Worm (Caenorhabditis elegans): ENCODE results near the gene suex-2.

The suex-2 gene

DNA sequence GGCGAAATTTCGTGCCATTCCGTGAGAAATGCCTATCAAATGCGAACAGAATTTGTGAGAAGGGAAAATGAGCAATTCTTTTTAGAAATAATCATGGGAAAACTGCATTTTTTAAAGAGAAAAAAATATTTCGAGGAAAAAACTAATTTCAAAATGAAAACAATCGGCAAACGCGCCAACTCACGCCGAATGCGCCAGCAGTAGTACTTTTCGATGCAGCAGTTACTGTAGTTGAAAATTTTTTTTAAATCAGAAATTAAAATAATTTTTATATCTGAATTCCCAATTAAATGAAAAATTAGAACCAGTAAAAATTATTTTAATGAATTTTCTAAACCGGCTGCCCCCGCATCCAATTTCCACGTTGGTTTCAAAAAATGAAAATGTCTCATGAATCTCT lies 44.7 kb upstream of the suex-2 start:
- no peak for TF ChIP-seq ceh-16 (tag; optimal IDR thresholded peaks at IDR 0.05)
- no peak for TF ChIP-seq ama-1 (optimal IDR thresholded peaks at IDR 0.05)
- TF ChIP-seq unc-39 (tag; optimal IDR thresholded peaks at IDR 0.05) = no peak
- no peak for TF ChIP-seq nhr-77 (tag; optimal IDR thresholded peaks at IDR 0.05)
- TF ChIP-seq ceh-82 (tag; optimal IDR thresholded peaks at IDR 0.05) = no peak
- no peak for TF ChIP-seq elt-1 (tag; optimal IDR thresholded peaks at IDR 0.05)
- TF ChIP-seq fkh-10 (GFP tag; optimal IDR thresholded peaks at IDR 0.05) = no peak
- TF ChIP-seq fos-1 (tag; optimal IDR thresholded peaks at IDR 0.05) = no peak

ce11 chrIV:8924126-8924525 lies 44.0 kb upstream of the suex-2 start:
- TF ChIP-seq nfya-1 (tag; optimal IDR thresholded peaks at IDR 0.05; ENCODE audit: insufficient read depth) (no peak), mdl-1 (tag; optimal IDR thresholded peaks at IDR 0.05) (no peak), ceh-82 (tag; optimal IDR thresholded peaks at IDR 0.05) (no peak), mml-1 (tag; optimal IDR thresholded peaks at IDR 0.05) (no peak), ZK546.5 (tag; optimal IDR thresholded peaks at IDR 0.05) (no peak), unc-62 (GFP tag; optimal IDR thresholded peaks at IDR 0.05) (no peak), nhr-237 (tag; optimal IDR thresholded peaks at IDR 0.05) (no peak), aly-2 (tag; optimal IDR thresholded peaks at IDR 0.05) (no peak), egl-5 (tag; optimal IDR thresholded peaks at IDR 0.05) (no peak), lsy-12 (tag; optimal IDR thresholded peaks at IDR 0.05) (no peak), unc-39 (tag; optimal IDR thresholded peaks at IDR 0.05) (no peak), ama-1 (optimal IDR thresholded peaks at IDR 0.05) (no peak), nhr-23 (tag; optimal IDR thresholded peaks at IDR 0.05) (no peak), ztf-4 (tag; optimal IDR thresholded peaks at IDR 0.05) (no peak)

- TF ChIP-seq ZK546.5 (tag; optimal IDR thresholded peaks at IDR 0.05) (no peak), pha-4 (tag; optimal IDR thresholded peaks at IDR 0.05) (peak; percentile 44), elt-3 (tag; optimal IDR thresholded peaks at IDR 0.05) (no peak), nhr-23 (tag; optimal IDR thresholded peaks at IDR 0.05) (peak; percentile 38), R02D3.7 (tag; optimal IDR thresholded peaks at IDR 0.05) (peak; percentile 12), lin-15B (tag; optimal IDR thresholded peaks at IDR 0.05) (peak; percentile 28), nfya-1 (tag; optimal IDR thresholded peaks at IDR 0.05; ENCODE audit: insufficient read depth) (peak; percentile 42)
Observed at ce11 chrIV:8925990-8926389, 42.1 kb upstream of the suex-2 start, which contains the start of the genes D1046.2 and cfim-2. D1046.2 (minus strand) TSS chrIV:8926067. cfim-2 (plus strand) TSS chrIV:8926324.

DNA sequence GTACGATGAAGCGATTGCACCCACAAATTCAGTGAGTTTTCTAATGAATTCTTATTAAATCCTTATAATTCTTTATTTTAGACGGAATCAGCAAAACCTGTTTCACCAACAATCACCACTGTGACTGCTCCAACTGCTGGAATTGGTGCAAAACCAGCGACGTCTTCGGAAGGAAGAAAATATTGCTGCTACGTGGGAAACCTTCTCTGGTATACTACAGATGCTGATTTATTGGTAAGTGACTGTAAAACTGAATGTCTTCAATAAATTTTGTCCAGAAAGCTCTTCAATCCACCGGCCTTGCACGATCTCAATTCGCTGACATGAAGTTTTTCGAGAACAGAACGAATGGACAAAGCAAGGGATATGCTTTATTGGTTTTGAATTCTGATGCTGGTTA lies 41.6 kb upstream of the suex-2 start:
- TF ChIP-seq aly-2 (tag; optimal IDR thresholded peaks at IDR 0.05) = no peak
- TF ChIP-seq zag-1 (tag; optimal IDR thresholded peaks at IDR 0.05) = no peak
- TF ChIP-seq pqm-1 (tag; optimal IDR thresholded peaks at IDR 0.05) = no peak
- TF ChIP-seq daf-12 (tag; optimal IDR thresholded peaks at IDR 0.05) = no peak
- no peak for TF ChIP-seq nhr-12 (tag; optimal IDR thresholded peaks at IDR 0.05)
- TF ChIP-seq ceh-82 (tag; optimal IDR thresholded peaks at IDR 0.05) = no peak
- TF ChIP-seq ztf-11 (tag; optimal IDR thresholded peaks at IDR 0.05) = no peak
- no peak for TF ChIP-seq pha-4 (tag; optimal IDR thresholded peaks at IDR 0.05)
- TF ChIP-seq egl-27 (tag; optimal IDR thresholded peaks at IDR 0.05) = no peak
- TF ChIP-seq nhr-11 (tag; optimal IDR thresholded peaks at IDR 0.05) = no peak

ce11 chrIV:8927093-8927492 lies 41.0 kb upstream of the suex-2 start:
- TF ChIP-seq hmg-11 (tag; optimal IDR thresholded peaks at IDR 0.05) (peak; percentile 95), nhr-237 (tag; optimal IDR thresholded peaks at IDR 0.05) (no peak), nfya-1 (tag; optimal IDR thresholded peaks at IDR 0.05; ENCODE audit: insufficient read depth) (peak; percentile 67), lin-39 (tag; optimal IDR thresholded peaks at IDR 0.05) (peak; percentile 92), snpc-4 (tag; optimal IDR thresholded peaks at IDR 0.05) (no peak), mml-1 (tag; optimal IDR thresholded peaks at IDR 0.05) (no peak), nhr-12 (tag; optimal IDR thresholded peaks at IDR 0.05) (no peak), jun-1 (tag; optimal IDR thresholded peaks at IDR 0.05) (peak; percentile 51), fkh-2 (tag; optimal IDR thresholded peaks at IDR 0.05) (no peak), ztf-4 (tag; optimal IDR thresholded peaks at IDR 0.05) (peak; percentile 57), nhr-43 (tag; optimal IDR thresholded peaks at IDR 0.05; ENCODE audit: poor library complexity, severe bottlenecking) (peak; percentile 83), fos-1 (tag; optimal IDR thresholded peaks at IDR 0.05) (no peak), lsy-12 (tag; optimal IDR thresholded peaks at IDR 0.05) (peak; percentile 73), nhr-28 (tag; optimal IDR thresholded peaks at IDR 0.05) (no peak), nhr-67 (tag; optimal IDR thresholded peaks at IDR 0.05) (no peak), nhr-11 (tag; optimal IDR thresholded peaks at IDR 0.05) (no peak), mdl-1 (tag; optimal IDR thresholded peaks at IDR 0.05) (no peak), egl-5 (tag; optimal IDR thresholded peaks at IDR 0.05) (peak; percentile 36), nhr-23 (tag; optimal IDR thresholded peaks at IDR 0.05) (peak; percentile 73), elt-3 (tag; optimal IDR thresholded peaks at IDR 0.05) (peak in 1 of 3 experiments; percentile 2), skn-1 (tag; optimal IDR thresholded peaks at IDR 0.05) (peak; percentile 20), elt-2 (tag; optimal IDR thresholded peaks at IDR 0.05) (peak; percentile 72), egl-27 (tag; optimal IDR thresholded peaks at IDR 0.05) (no peak), ama-1 (optimal IDR thresholded peaks at IDR 0.05) (peak; percentile 86), nhr-25 (tag; optimal IDR thresholded peaks at IDR 0.05) (peak; percentile 81), nhr-77 (tag; optimal IDR thresholded peaks at IDR 0.05) (no peak), ztf-11 (tag; optimal IDR thresholded peaks at IDR 0.05) (no peak), ceh-28 (tag; optimal IDR thresholded peaks at IDR 0.05) (peak; percentile 67), lin-15B (tag; optimal IDR thresholded peaks at IDR 0.05) (peak; percentile 35), ceh-9 (tag; optimal IDR thresholded peaks at IDR 0.05) (no peak), tbx-2 (tag; optimal IDR thresholded peaks at IDR 0.05) (peak; percentile 58)

Data from whole organism, L3 larva.